Worm (Caenorhabditis elegans): ENCODE measurements around the gene mlck-1.

ce11 chrX:10068468-10068867 is 1.1 kb downstream of the mlck-1 start:
- no peak for TF ChIP-seq ref-2 (tag; optimal IDR thresholded peaks at IDR 0.05)
- no peak for TF ChIP-seq mec-3 (tag; optimal IDR thresholded peaks at IDR 0.05; ENCODE audit: borderline replicate concordance)
- TF ChIP-seq nfya-1 (tag; optimal IDR thresholded peaks at IDR 0.05), result no peak
- TF ChIP-seq nhr-11 (tag; optimal IDR thresholded peaks at IDR 0.05), result no peak

Data from whole organism, late embryonic.